Fruit fly (Drosophila melanogaster) whole organism, prepupa: Measurements from ENCODE around the gene Oatp33Eb.

Experiments
- CG11902 ChIP-seq: fragments of 200-800 bp; sonication (Bioruptor generic); optimal IDR thresholded peaks from 3 replicates; lab custom pipeline; 2016; ENCODE audit warnings: missing biosample characterization, missing genetic modification characterization
- CG3919 ChIP-seq: fragments of 200-800 bp; sonication (Bioruptor generic); optimal IDR thresholded peaks from 3 replicates; lab custom pipeline; 2016; ENCODE audit warnings: missing biosample characterization, missing genetic modification characterization
- Ets21C ChIP-seq: fragments of 200-800 bp; sonication (Bioruptor generic); optimal IDR thresholded peaks from 3 replicates; lab custom pipeline; 2016; ENCODE audit warnings: missing biosample characterization, missing genetic modification characterization
- Ets96B ChIP-seq: fragments of 200-800 bp; optimal IDR thresholded peaks from 2 replicates; lab custom pipeline; 2019; ENCODE audit warnings: missing biosample characterization, mild to moderate bottlenecking, missing genetic modification characterization, moderate library complexity
- Hr39 ChIP-seq: fragments of 200-800 bp; sonication (Bioruptor generic); optimal IDR thresholded peaks from 2 replicates; lab custom pipeline; 2016; ENCODE audit warnings: missing biosample characterization, missing genetic modification characterization
- Hr4 ChIP-seq: fragments of 200-800 bp; sonication (Bioruptor generic); optimal IDR thresholded peaks from 3 replicates; lab custom pipeline; 2016; ENCODE audit warnings: missing biosample characterization, missing genetic modification characterization
- Sox102F ChIP-seq: fragments of 200-800 bp; sonication (Bioruptor generic); optimal IDR thresholded peaks from 2 replicates; lab custom pipeline; 2016; ENCODE audit warnings: missing biosample characterization, mild to moderate bottlenecking, missing genetic modification characterization
- cyc ChIP-seq: fragments of 200-800 bp; sonication (Bioruptor generic); optimal IDR thresholded peaks from 3 replicates; lab custom pipeline; 2016; ENCODE audit warnings: missing biosample characterization, missing genetic modification characterization
- esn ChIP-seq: fragments of 200-800 bp; sonication (Bioruptor generic); optimal IDR thresholded peaks from 2 replicates; lab custom pipeline; 2016; ENCODE audit warnings: missing biosample characterization, mild to moderate bottlenecking, missing genetic modification characterization, moderate library complexity
- svp ChIP-seq: fragments of 200-800 bp; sonication (Bioruptor generic); peaks from one replicate; lab custom pipeline; 2016; ENCODE audit warnings: missing biosample characterization, missing genetic modification characterization
- vri ChIP-seq: fragments of 200-800 bp; sonication (Bioruptor generic); optimal IDR thresholded peaks from 3 replicates; lab custom pipeline; 2016; ENCODE audit warnings: missing biosample characterization, mild to moderate bottlenecking, missing genetic modification characterization

Gene Oatp33Eb

dm6 chr2L:12499189-12499588, 50.9 kb downstream of the Oatp33Eb start:
- TF ChIP-seq CG3919 (GFP tag; lab: Kevin White, UChicago) (no peak), Ets96B (tag; lab: Kevin White, UChicago) (no peak), Hr39 (no peak), CG11902 (no peak)
- TF ChIP-seq, all 60 proteins: peak for 0

- TF ChIP-seq cyc, result no peak
- TF ChIP-seq Sox102F (GFP tag; lab: Kevin White, UChicago), result no peak
- TF ChIP-seq Ets21C (GFP tag; lab: Kevin White, UChicago), result no peak
- TF ChIP-seq esn (GFP tag; lab: Kevin White, UChicago), result no peak
- TF ChIP-seq svp, result no peak
- TF ChIP-seq Hr4 (GFP tag; lab: Kevin White, UChicago), result no peak
- TF ChIP-seq vri (GFP tag; lab: Kevin White, UChicago), result no peak
Measured at dm6 chr2L:12500405-12500804, 52.1 kb downstream of the Oatp33Eb start.
